Fruit fly (Drosophila melanogaster) whole organism, embryonic: Measurements from ENCODE around the gene CG31388.
A peak's percentile ranks its signal among the peaks of the same experiment; 100 is the strongest.

ENCODE experiments used
- Bdp1 ChIP-seq: fragments of 200-800 bp; sonication (Bioruptor generic); optimal IDR thresholded peaks from 3 replicates; lab custom pipeline; 2016; ENCODE audit warnings: missing biosample characterization, missing genetic modification characterization
- Bgb ChIP-seq: fragments of 200-800 bp; sonication (Bioruptor generic); IDR thresholded peaks from 2 replicates; pipeline ENCODE4 v1.3.6; 2022; ENCODE audit warnings: missing biosample characterization, missing genetic modification characterization; ENCODE audit not compliant: partially characterized antibody
- CG1024 ChIP-seq: fragments of 200-800 bp; sonication (Bioruptor generic); IDR thresholded peaks from 2 replicates; pipeline ENCODE4 v1.3.6; 2022; ENCODE audit warnings: missing biosample characterization, missing genetic modification characterization
- CG11398 ChIP-seq: fragments of 200-800 bp; sonication (Bioruptor generic); optimal IDR thresholded peaks from 2 replicates; lab custom pipeline; 2016; ENCODE audit warnings: missing biosample characterization, missing genetic modification characterization
- CG11456 ChIP-seq: fragments of 200-800 bp; sonication (Bioruptor generic); IDR thresholded peaks from 3 replicates; pipeline ENCODE4 v1.3.6; 2022; ENCODE audit warnings: missing biosample characterization, missing genetic modification characterization
- CG1233 ChIP-seq: fragments of 200-800 bp; sonication (Bioruptor generic); optimal IDR thresholded peaks from 4 replicates; lab custom pipeline; 2018; ENCODE audit warnings: missing biosample characterization, mild to moderate bottlenecking, missing genetic modification characterization
- CG12659 ChIP-seq: fragments of 200-800 bp; sonication (Bioruptor generic); optimal IDR thresholded peaks from 3 replicates; lab custom pipeline; 2017; ENCODE audit warnings: mild to moderate bottlenecking, missing biosample characterization, missing genetic modification reagents, missing genetic modification characterization
- CG13894 ChIP-seq: fragments of 200-800 bp; sonication (Bioruptor generic); optimal IDR thresholded peaks from 3 replicates; lab custom pipeline; 2018; ENCODE audit warnings: missing biosample characterization, mild to moderate bottlenecking, missing genetic modification characterization, moderate library complexity
- CG14441 ChIP-seq: fragments of 200-800 bp; sonication (Bioruptor generic); IDR thresholded peaks from 2 replicates; pipeline ENCODE4 v1.3.6; 2022; ENCODE audit warnings: missing biosample characterization, missing genetic modification characterization
- CG14965 ChIP-seq: fragments of 200-800 bp; sonication (Bioruptor generic); optimal IDR thresholded peaks from 2 replicates; lab custom pipeline; 2016; ENCODE audit warnings: missing biosample characterization, missing genetic modification characterization, borderline replicate concordance
- CG15073 ChIP-seq: fragments of 200-800 bp; sonication (Bioruptor generic); optimal IDR thresholded peaks from 2 replicates; lab custom pipeline; 2016; ENCODE audit warnings: missing biosample characterization, missing genetic modification characterization
- CG15269 ChIP-seq: fragments of 200-800 bp; sonication (Bioruptor generic); optimal IDR thresholded peaks from 2 replicates; lab custom pipeline; 2018; ENCODE audit warnings: missing biosample characterization, mild to moderate bottlenecking, missing genetic modification characterization, moderate library complexity
- CG17328 ChIP-seq: fragments of 200-800 bp; sonication (Bioruptor generic); IDR thresholded peaks from 2 replicates; pipeline ENCODE4 v1.3.6; 2022; ENCODE audit warnings: missing biosample characterization, missing genetic modification characterization
- CG17359 ChIP-seq: fragments of 200-800 bp; sonication (Bioruptor generic); optimal IDR thresholded peaks from 3 replicates; lab custom pipeline; 2018; ENCODE audit warnings: missing biosample characterization, mild to moderate bottlenecking, missing genetic modification characterization, moderate library complexity
- CG17385 ChIP-seq: fragments of 200-800 bp; sonication (Bioruptor generic); optimal IDR thresholded peaks from 3 replicates; lab custom pipeline; 2018; ENCODE audit warnings: missing biosample characterization, mild to moderate bottlenecking, missing genetic modification characterization
- CG2199 ChIP-seq: fragments of 200-800 bp; sonication (Bioruptor generic); IDR thresholded peaks from 3 replicates; pipeline ENCODE4 v1.3.6; 2022; ENCODE audit warnings: missing biosample characterization, missing genetic modification characterization
- CG3065 ChIP-seq: fragments of 200-800 bp; sonication (Bioruptor generic); optimal IDR thresholded peaks from 2 replicates; lab custom pipeline; 2016; ENCODE audit warnings: missing biosample characterization, missing genetic modification characterization
- CG31441 ChIP-seq: fragments of 200-800 bp; sonication (Bioruptor generic); IDR thresholded peaks from 2 replicates; pipeline ENCODE4 v1.3.6; 2022; ENCODE audit warnings: missing biosample characterization, missing genetic modification characterization
- CG4707 ChIP-seq: fragments of 200-800 bp; sonication (Bioruptor generic); optimal IDR thresholded peaks from 2 replicates; lab custom pipeline; 2018; ENCODE audit warnings: missing biosample characterization, mild to moderate bottlenecking, missing genetic modification characterization, moderate library complexity
- CG5180 ChIP-seq: fragments of 200-800 bp; sonication (Bioruptor generic); optimal IDR thresholded peaks from 3 replicates; lab custom pipeline; 2017; ENCODE audit warnings: missing biosample characterization, missing genetic modification characterization, mild to moderate bottlenecking, moderate library complexity, missing genetic modification reagents
- CG6791 ChIP-seq: fragments of 200-800 bp; sonication (Bioruptor generic); IDR thresholded peaks from 3 replicates; pipeline ENCODE4 v1.3.6; 2022; ENCODE audit warnings: missing biosample characterization, missing genetic modification characterization; ENCODE audit not compliant: partially characterized antibody
- CG9797 ChIP-seq: fragments of 200-800 bp; sonication (Bioruptor generic); optimal IDR thresholded peaks from 3 replicates; lab custom pipeline; 2018; ENCODE audit warnings: missing biosample characterization, mild to moderate bottlenecking, missing genetic modification characterization
- CkIIα-i1 ChIP-seq: fragments of 200-800 bp; sonication (Bioruptor generic); IDR thresholded peaks from 2 replicates; pipeline ENCODE4 v1.3.6; 2022; ENCODE audit warnings: missing biosample characterization, missing genetic modification characterization
- CoRest ChIP-seq: fragments of 200-800 bp; sonication (Bioruptor generic); optimal IDR thresholded peaks from 3 replicates; lab custom pipeline; 2018; ENCODE audit warnings: missing biosample characterization, mild to moderate bottlenecking, missing genetic modification characterization, moderate library complexity
- Doc3 ChIP-seq: fragments of 200-800 bp; sonication (Bioruptor generic); IDR thresholded peaks from 3 replicates; pipeline ENCODE4 v1.3.6; 2022; ENCODE audit warnings: missing biosample characterization, missing genetic modification characterization; ENCODE audit not compliant: partially characterized antibody
- E2f1 ChIP-seq: fragments of 200-800 bp; sonication (Bioruptor generic); IDR thresholded peaks from 2 replicates; pipeline ENCODE4 v1.3.6; 2022; ENCODE audit warnings: missing biosample characterization, missing genetic modification characterization
- E2f2 ChIP-seq: fragments of 200-800 bp; sonication (Bioruptor generic); IDR thresholded peaks from 2 replicates; pipeline ENCODE4 v1.3.6; 2022; ENCODE audit warnings: missing biosample characterization, missing genetic modification characterization
- H2.0 ChIP-seq: fragments of 200-800 bp; sonication (Bioruptor generic); IDR thresholded peaks from 2 replicates; pipeline ENCODE4 v1.3.6; 2022; ENCODE audit warnings: missing biosample characterization, missing genetic modification characterization
- HLH4C ChIP-seq: fragments of 200-800 bp; sonication (Bioruptor generic); IDR thresholded peaks from 3 replicates; pipeline ENCODE4 v1.3.6; 2022; ENCODE audit warnings: missing biosample characterization, missing genetic modification characterization; ENCODE audit not compliant: partially characterized antibody
- Hey ChIP-seq: fragments of 200-800 bp; sonication (Bioruptor generic); optimal IDR thresholded peaks from 3 replicates; lab custom pipeline; 2018; ENCODE audit warnings: missing biosample characterization, mild to moderate bottlenecking, missing genetic modification characterization
- Kr ChIP-seq: fragments of 200-800 bp; sonication (Bioruptor generic); optimal IDR thresholded peaks from 2 replicates; lab custom pipeline; 2017; ENCODE audit warnings: missing biosample characterization, mild to moderate bottlenecking, missing genetic modification characterization
- Mad ChIP-seq: fragments of 200-800 bp; sonication (Bioruptor generic); optimal IDR thresholded peaks from 2 replicates; lab custom pipeline; 2016; ENCODE audit warnings: missing biosample characterization, missing genetic modification characterization
- Rx ChIP-seq: fragments of 200-800 bp; sonication (Bioruptor generic); IDR thresholded peaks from 2 replicates; pipeline ENCODE4 v1.3.6; 2022; ENCODE audit warnings: missing biosample characterization, missing genetic modification characterization
- Taf1 ChIP-seq: fragments of 200-800 bp; sonication (Bioruptor generic); IDR thresholded peaks from 2 replicates; pipeline ENCODE4 v1.3.6; 2022; ENCODE audit warnings: missing biosample characterization, missing genetic modification characterization
- ash1 ChIP-seq: fragments of 200-800 bp; sonication (Bioruptor generic); optimal IDR thresholded peaks from 2 replicates; lab custom pipeline; 2018; ENCODE audit warnings: missing biosample characterization, mild to moderate bottlenecking, missing genetic modification characterization
- cg ChIP-seq: fragments of 200-800 bp; sonication (Bioruptor generic); optimal IDR thresholded peaks from 3 replicates; lab custom pipeline; 2019; ENCODE audit warnings: missing biosample characterization, mild to moderate bottlenecking, missing genetic modification characterization, moderate library complexity
- chinmo ChIP-seq: fragments of 200-800 bp; sonication (Bioruptor generic); IDR thresholded peaks from 4 replicates; pipeline ENCODE4 v1.3.6; 2022; ENCODE audit warnings: missing biosample characterization, missing genetic modification characterization; ENCODE audit not compliant: partially characterized antibody
- chn ChIP-seq: fragments of 200-800 bp; sonication (Bioruptor generic); optimal IDR thresholded peaks from 2 replicates; lab custom pipeline; 2016; ENCODE audit warnings: missing biosample characterization, missing genetic modification characterization
- dm ChIP-seq: fragments of 200-800 bp; sonication (Bioruptor generic); optimal IDR thresholded peaks from 3 replicates; lab custom pipeline; 2016; ENCODE audit warnings: missing biosample characterization, missing genetic modification characterization
- fd3F ChIP-seq: fragments of 200-800 bp; sonication (Bioruptor generic); optimal IDR thresholded peaks from 2 replicates; lab custom pipeline; 2018; ENCODE audit warnings: missing biosample characterization, mild to moderate bottlenecking, missing genetic modification characterization, moderate library complexity
- gcm2 ChIP-seq: fragments of 200-800 bp; sonication (Bioruptor generic); optimal IDR thresholded peaks from 2 replicates; lab custom pipeline; 2016; ENCODE audit warnings: missing biosample characterization, missing genetic modification characterization
- gro ChIP-seq: fragments of 200-800 bp; sonication (Bioruptor generic); optimal IDR thresholded peaks from 2 replicates; lab custom pipeline; 2016; ENCODE audit warnings: missing biosample characterization, missing genetic modification characterization
- knrl ChIP-seq: fragments of 200-800 bp; sonication (Bioruptor generic); IDR thresholded peaks from 3 replicates; pipeline ENCODE4 v1.3.6; 2022; ENCODE audit warnings: missing biosample characterization, missing genetic modification characterization; ENCODE audit not compliant: partially characterized antibody
- nom ChIP-seq: fragments of 200-800 bp; sonication (Bioruptor generic); optimal IDR thresholded peaks from 2 replicates; lab custom pipeline; 2017; ENCODE audit warnings: missing biosample characterization, missing genetic modification characterization, mild to moderate bottlenecking, moderate library complexity, missing genetic modification reagents
- pfk ChIP-seq: fragments of 200-800 bp; sonication (Bioruptor generic); optimal IDR thresholded peaks from 2 replicates; lab custom pipeline; 2018; ENCODE audit warnings: missing biosample characterization, mild to moderate bottlenecking, missing genetic modification characterization, moderate library complexity
- rib ChIP-seq: fragments of 200-800 bp; sonication (Bioruptor generic); IDR thresholded peaks from 2 replicates; pipeline ENCODE4 v1.3.6; 2022; ENCODE audit warnings: missing biosample characterization, missing genetic modification characterization
- sisA ChIP-seq: fragments of 200-800 bp; sonication (Bioruptor generic); IDR thresholded peaks from 2 replicates; pipeline ENCODE4 v1.3.6; 2022; ENCODE audit warnings: missing biosample characterization, missing genetic modification characterization
- sr ChIP-seq: fragments of 200-800 bp; sonication (Bioruptor generic); IDR thresholded peaks from 3 replicates; pipeline ENCODE4 v1.3.6; 2022; ENCODE audit warnings: missing biosample characterization, missing genetic modification characterization
- zf30C ChIP-seq: fragments of 200-800 bp; sonication (Bioruptor generic); optimal IDR thresholded peaks from 3 replicates; lab custom pipeline; 2018; ENCODE audit warnings: missing biosample characterization, mild to moderate bottlenecking, missing genetic modification characterization
- zfh2 ChIP-seq: fragments of 200-800 bp; sonication (Bioruptor generic); optimal IDR thresholded peaks from 2 replicates; lab custom pipeline; 2016; ENCODE audit warnings: missing biosample characterization, missing genetic modification characterization

The CG31388 gene

dm6 chr3R:11216156-11216630 is 21.4 kb upstream of the CG31388 start, which contains the start of the genes RpS25 and CG4820 (continued):
- TF ChIP-seq CG5180 (GFP tag; lab: Kevin White, UChicago) (peak; percentile 81), E2f2 (GFP tag; lab: Robert Waterston, UW) (peak; percentile 80), zfh2 (GFP tag; lab: Kevin White, UChicago) (peak; percentile 70), CG31441 (GFP tag; lab: Robert Waterston, UW) (peak; percentile 89), rib (peak; percentile 67), CG1024 (GFP tag; lab: Robert Waterston, UW) (peak; percentile 74), sr (peak; percentile 82), CG1233 (GFP tag; lab: Kevin White, UChicago) (peak; percentile 94), CG11456 (peak; percentile 91), CG12659 (GFP tag; lab: Kevin White, UChicago) (peak; percentile 98), CkIIα-i1 (GFP tag; lab: Robert Waterston, UW) (no peak), CG4707 (peak; percentile 89), CG17359 (tag; lab: Kevin White, UChicago) (peak; percentile 86), fd3F (GFP tag; lab: Kevin White, UChicago) (peak; percentile 85), CG14441 (GFP tag; lab: Robert Waterston, UW) (peak; percentile 75), chn (GFP tag; lab: Kevin White, UChicago) (peak; percentile 72), Rx (GFP tag; lab: Robert Waterston, UW) (peak; percentile 79), chinmo (GFP tag; lab: Robert Waterston, UW) (no peak), CG17385 (peak; percentile 89), Doc3 (GFP tag; lab: Robert Waterston, UW) (peak; percentile 86), Mad (peak; percentile 91), E2f1 (GFP tag; lab: Robert Waterston, UW) (peak; percentile 78), Bdp1 (peak; percentile 86), Taf1 (peak; percentile 51; the same call in 1 of the 2 replicates), CG2199 (GFP tag; lab: Robert Waterston, UW) (0 out of 3 replicates have a peak, but pooled peaks have one; percentile 10), nom (GFP tag; lab: Kevin White, UChicago) (peak; percentile 90), pfk (GFP tag; lab: Kevin White, UChicago) (peak; percentile 84), CG15269 (tag; lab: Kevin White, UChicago) (peak; percentile 84), CG14965 (GFP tag; lab: Kevin White, UChicago) (peak; percentile 66), gcm2 (GFP tag; lab: Kevin White, UChicago) (peak; percentile 86), dm (GFP tag; lab: Kevin White, UChicago) (peak; percentile 97), CG15073 (GFP tag; lab: Kevin White, UChicago) (peak; percentile 9), CG11398 (peak; percentile 92), CG17328 (GFP tag; lab: Robert Waterston, UW) (peak; percentile 87), cg (GFP tag; lab: Kevin White, UChicago) (no peak), Kr (peak; percentile 72), CG3065 (peak; percentile 74), Hey (peak; percentile 85), knrl (GFP tag; lab: Robert Waterston, UW) (peak; percentile 91), sisA (GFP tag; lab: Robert Waterston, UW) (peak; percentile 40; the same call in 1 of the 2 replicates), H2.0 (GFP tag; lab: Robert Waterston, UW) (peak; percentile 84), CG9797 (GFP tag; lab: Kevin White, UChicago) (peak; percentile 99), CG13894 (tag; lab: Kevin White, UChicago) (peak; percentile 83), CG6791 (GFP tag; lab: Robert Waterston, UW) (peak; percentile 80), CoRest (tag; lab: Kevin White, UChicago) (peak; percentile 85), gro (GFP tag; lab: Kevin White, UChicago) (peak; percentile 94), ash1 (GFP tag; lab: Kevin White, UChicago) (peak; percentile 93), Bgb (peak; percentile 85), HLH4C (peak; percentile 76), zf30C (peak; percentile 61)
